Fruit fly (Drosophila melanogaster) whole organism, embryonic: Measurements from ENCODE around the gene put.

ENCODE experiments used
- Bgb ChIP-seq: fragments of 200-800 bp; sonication (Bioruptor generic); IDR thresholded peaks from 2 replicates; pipeline ENCODE4 v1.3.6; 2022; ENCODE audit warnings: missing biosample characterization, missing genetic modification characterization; ENCODE audit not compliant: partially characterized antibody
- CG10321 ChIP-seq: fragments of 200-800 bp; sonication (Bioruptor generic); IDR thresholded peaks from 2 replicates; pipeline ENCODE4 v1.3.6; 2022; ENCODE audit warnings: missing biosample characterization, missing genetic modification characterization
- CG10462 ChIP-seq: fragments of 200-800 bp; sonication (Bioruptor generic); optimal IDR thresholded peaks from 2 replicates; lab custom pipeline; 2016; ENCODE audit warnings: missing biosample characterization, missing genetic modification characterization
- CG11085 ChIP-seq: fragments of 200-800 bp; sonication (Bioruptor generic); IDR thresholded peaks from 2 replicates; pipeline ENCODE4 v1.3.6; 2022; ENCODE audit warnings: missing biosample characterization, missing genetic modification characterization
- CG11695 ChIP-seq: fragments of 200-800 bp; sonication (Bioruptor generic); IDR thresholded peaks from 3 replicates; pipeline ENCODE4 v1.3.6; 2022; ENCODE audit warnings: missing biosample characterization, missing genetic modification characterization
- CG12219 ChIP-seq: fragments of 200-800 bp; sonication (Bioruptor generic); optimal IDR thresholded peaks from 3 replicates; lab custom pipeline; 2018; ENCODE audit warnings: missing biosample characterization, mild to moderate bottlenecking, missing genetic modification characterization
- CG12769 ChIP-seq: fragments of 200-800 bp; sonication (Bioruptor generic); optimal IDR thresholded peaks from 2 replicates; lab custom pipeline; 2019; ENCODE audit warnings: missing biosample characterization, mild to moderate bottlenecking, missing genetic modification characterization, moderate library complexity
- CG13775 ChIP-seq: fragments of 200-800 bp; sonication (Bioruptor generic); optimal IDR thresholded peaks from 3 replicates; lab custom pipeline; 2017; ENCODE audit warnings: missing biosample characterization, mild to moderate bottlenecking, missing genetic modification characterization
- CG1602 ChIP-seq: fragments of 200-800 bp; sonication (Bioruptor generic); optimal IDR thresholded peaks from 3 replicates; lab custom pipeline; 2016; ENCODE audit warnings: missing biosample characterization, missing genetic modification characterization
- CG16813 ChIP-seq: fragments of 200-800 bp; sonication (Bioruptor generic); IDR thresholded peaks from 3 replicates; pipeline ENCODE4 v1.3.6; 2022; ENCODE audit warnings: missing biosample characterization, missing genetic modification characterization; ENCODE audit not compliant: partially characterized antibody
- CG16815 ChIP-seq: fragments of 200-800 bp; sonication (Bioruptor generic); optimal IDR thresholded peaks from 3 replicates; lab custom pipeline; 2017; ENCODE audit warnings: missing biosample characterization, mild to moderate bottlenecking, missing genetic modification characterization
- CG17829 ChIP-seq: fragments of 200-800 bp; optimal IDR thresholded peaks from 2 replicates; lab custom pipeline; 2019; ENCODE audit warnings: missing biosample characterization, mild to moderate bottlenecking, missing genetic modification characterization, moderate library complexity
- CG18476 ChIP-seq: fragments of 200-800 bp; sonication (Bioruptor generic); optimal IDR thresholded peaks from 2 replicates; lab custom pipeline; 2016; ENCODE audit warnings: missing biosample characterization, mild to moderate bottlenecking, missing genetic modification characterization
- CG18599 ChIP-seq: fragments of 200-800 bp; sonication (Bioruptor generic); optimal IDR thresholded peaks from 3 replicates; lab custom pipeline; 2017; ENCODE audit warnings: missing biosample characterization, missing genetic modification characterization, mild to moderate bottlenecking, moderate library complexity, missing genetic modification reagents
- CG18619 ChIP-seq: fragments of 200-800 bp; sonication (Bioruptor generic); optimal IDR thresholded peaks from 3 replicates; lab custom pipeline; 2017; ENCODE audit warnings: missing biosample characterization, mild to moderate bottlenecking, missing genetic modification characterization
- CG2129 ChIP-seq: fragments of 200-800 bp; sonication (Bioruptor generic); IDR thresholded peaks from 2 replicates; pipeline ENCODE4 v1.3.6; 2022; ENCODE audit warnings: missing biosample characterization, missing genetic modification characterization; ENCODE audit not compliant: partially characterized antibody
- CG2712 ChIP-seq: fragments of 200-800 bp; optimal IDR thresholded peaks from 3 replicates; lab custom pipeline; 2019; ENCODE audit warnings: missing biosample characterization, mild to moderate bottlenecking, missing genetic modification characterization, moderate library complexity
- CG30020 ChIP-seq: fragments of 200-800 bp; optimal IDR thresholded peaks from 2 replicates; lab custom pipeline; 2019; ENCODE audit warnings: missing biosample characterization, mild to moderate bottlenecking, missing genetic modification characterization, moderate library complexity
- CG7556 ChIP-seq: fragments of 200-800 bp; sonication (Bioruptor generic); optimal IDR thresholded peaks from 2 replicates; lab custom pipeline; 2017; ENCODE audit warnings: missing biosample characterization, mild to moderate bottlenecking, missing genetic modification characterization
- CG7786 ChIP-seq: fragments of 200-800 bp; sonication (Bioruptor generic); optimal IDR thresholded peaks from 2 replicates; lab custom pipeline; 2016; ENCODE audit warnings: missing biosample characterization, missing genetic modification characterization
- CG8290 ChIP-seq, 3 experiments: fragments of 200-800 bp; sonication (Bioruptor generic); optimal IDR thresholded peaks; 2 replicates each; lab custom pipeline; 2016 to 2019; ENCODE audit warnings: missing biosample characterization in 3 of 3, missing genetic modification characterization in 3 of 3, mild to moderate bottlenecking in 2 of 3, moderate library complexity in 1 of 3
- CG8924 ChIP-seq: fragments of 200-800 bp; optimal IDR thresholded peaks from 3 replicates; lab custom pipeline; 2019; ENCODE audit warnings: missing biosample characterization, mild to moderate bottlenecking, missing genetic modification characterization, moderate library complexity
- CG9609 ChIP-seq: fragments of 200-800 bp; sonication (Bioruptor generic); optimal IDR thresholded peaks from 3 replicates; lab custom pipeline; 2016; ENCODE audit warnings: missing biosample characterization, missing genetic modification characterization
- CG9932 ChIP-seq: fragments of 200-800 bp; sonication (Bioruptor generic); IDR thresholded peaks from 2 replicates; pipeline ENCODE4 v1.3.6; 2022; ENCODE audit warnings: missing biosample characterization, missing genetic modification characterization
- CoRest ChIP-seq: fragments of 200-800 bp; sonication (Bioruptor generic); optimal IDR thresholded peaks from 3 replicates; lab custom pipeline; 2018; ENCODE audit warnings: missing biosample characterization, mild to moderate bottlenecking, missing genetic modification characterization, moderate library complexity
- Dek ChIP-seq: fragments of 200-800 bp; sonication (Bioruptor generic); optimal IDR thresholded peaks from 3 replicates; lab custom pipeline; 2019; ENCODE audit warnings: missing biosample characterization, mild to moderate bottlenecking, missing genetic modification characterization, moderate library complexity
- Fer1 ChIP-seq: fragments of 200-800 bp; sonication (Bioruptor generic); optimal IDR thresholded peaks from 2 replicates; lab custom pipeline; 2017; ENCODE audit warnings: missing biosample characterization, mild to moderate bottlenecking, missing genetic modification characterization
- Fer2 ChIP-seq: fragments of 200-800 bp; sonication (Bioruptor generic); optimal IDR thresholded peaks from 2 replicates; lab custom pipeline; 2018; ENCODE audit warnings: missing biosample characterization, mild to moderate bottlenecking, missing genetic modification characterization, moderate library complexity
- GATAe ChIP-seq: fragments of 200-800 bp; sonication (Bioruptor generic); conservative IDR thresholded peaks from 2 replicates; pipeline ENCODE4 v1.3.6; 2022; ENCODE audit warnings: missing biosample characterization, missing genetic modification characterization
- Mes4 ChIP-seq: fragments of 200-800 bp; sonication (Bioruptor generic); optimal IDR thresholded peaks from 2 replicates; lab custom pipeline; 2016; ENCODE audit warnings: missing biosample characterization, missing genetic modification characterization
- NC2β ChIP-seq: fragments of 200-800 bp; sonication (Bioruptor generic); optimal IDR thresholded peaks from 2 replicates; lab custom pipeline; 2016; ENCODE audit warnings: missing biosample characterization, missing genetic modification characterization
- Spps ChIP-seq: fragments of 200-800 bp; sonication (Bioruptor generic); optimal IDR thresholded peaks from 2 replicates; lab custom pipeline; 2018; ENCODE audit warnings: missing biosample characterization, mild to moderate bottlenecking, missing genetic modification characterization
- TFAM ChIP-seq: fragments of 200-800 bp; sonication (Bioruptor generic); optimal IDR thresholded peaks from 2 replicates; lab custom pipeline; 2017; ENCODE audit warnings: missing biosample characterization, missing genetic modification characterization, inconsistent platforms
- Usf ChIP-seq: fragments of 200-800 bp; sonication (Bioruptor generic); optimal IDR thresholded peaks from 2 replicates; lab custom pipeline; 2017; ENCODE audit warnings: missing genotype, missing biosample characterization, missing genetic modification characterization
- al ChIP-seq: fragments of 200-800 bp; sonication (Bioruptor generic); IDR thresholded peaks from 2 replicates; pipeline ENCODE4 v1.3.6; 2022; ENCODE audit warnings: missing biosample characterization, missing genetic modification characterization
- az2 ChIP-seq: fragments of 200-800 bp; sonication (Bioruptor generic); optimal IDR thresholded peaks from 3 replicates; lab custom pipeline; 2016; ENCODE audit warnings: missing biosample characterization, missing genetic modification characterization
- chinmo ChIP-seq: fragments of 200-800 bp; sonication (Bioruptor generic); IDR thresholded peaks from 4 replicates; pipeline ENCODE4 v1.3.6; 2022; ENCODE audit warnings: missing biosample characterization, missing genetic modification characterization; ENCODE audit not compliant: partially characterized antibody
- dimm ChIP-seq: fragments of 200-800 bp; sonication (Bioruptor generic); IDR thresholded peaks from 2 replicates; pipeline ENCODE4 v1.3.6; 2022; ENCODE audit warnings: missing biosample characterization, missing genetic modification characterization
- dysf ChIP-seq: fragments of 200-800 bp; sonication (Bioruptor generic); IDR thresholded peaks from 3 replicates; pipeline ENCODE4 v1.3.6; 2022; ENCODE audit warnings: missing biosample characterization, missing genetic modification characterization
- jumu ChIP-seq: fragments of 200-800 bp; sonication (Bioruptor generic); optimal IDR thresholded peaks from 3 replicates; lab custom pipeline; 2016; ENCODE audit warnings: missing biosample characterization, missing genetic modification characterization
- kay ChIP-seq: fragments of 200-800 bp; sonication (Bioruptor generic); optimal IDR thresholded peaks from 2 replicates; lab custom pipeline; 2016; ENCODE audit warnings: missing biosample characterization, missing genetic modification characterization
- onecut ChIP-seq: fragments of 200-800 bp; sonication (Bioruptor generic); IDR thresholded peaks from 2 replicates; pipeline ENCODE4 v1.3.6; 2022; ENCODE audit warnings: missing biosample characterization, missing genetic modification characterization
- peb ChIP-seq: fragments of 200-800 bp; sonication (Bioruptor generic); IDR thresholded peaks from 2 replicates; pipeline ENCODE4 v1.3.6; 2022; ENCODE audit warnings: missing biosample characterization, missing genetic modification characterization
- pzg ChIP-seq: fragments of 200-800 bp; sonication (Bioruptor generic); optimal IDR thresholded peaks from 3 replicates; lab custom pipeline; 2018; ENCODE audit warnings: missing biosample characterization, mild to moderate bottlenecking, missing genetic modification characterization, moderate library complexity
- ranshi ChIP-seq: fragments of 200-800 bp; sonication (Bioruptor generic); IDR thresholded peaks from 2 replicates; pipeline ENCODE4 v1.3.6; 2022; ENCODE audit warnings: missing biosample characterization, missing genetic modification characterization
- schlank ChIP-seq: fragments of 200-800 bp; sonication (Bioruptor generic); optimal IDR thresholded peaks from 2 replicates; lab custom pipeline; 2018; ENCODE audit warnings: missing biosample characterization, mild to moderate bottlenecking, missing genetic modification characterization
- scrt ChIP-seq: fragments of 200-800 bp; sonication (Bioruptor generic); optimal IDR thresholded peaks from 2 replicates; lab custom pipeline; 2018; ENCODE audit warnings: missing biosample characterization, mild to moderate bottlenecking, missing genetic modification characterization, moderate library complexity
- tap ChIP-seq: fragments of 200-800 bp; optimal IDR thresholded peaks from 3 replicates; lab custom pipeline; 2019; ENCODE audit warnings: missing biosample characterization, mild to moderate bottlenecking, missing genetic modification characterization, moderate library complexity
- twi ChIP-seq: fragments of 200-800 bp; optimal IDR thresholded peaks from 2 replicates; lab custom pipeline; 2019; ENCODE audit warnings: missing biosample characterization, mild to moderate bottlenecking, missing genetic modification characterization, moderate library complexity
- zf30C ChIP-seq: fragments of 200-800 bp; sonication (Bioruptor generic); optimal IDR thresholded peaks from 3 replicates; lab custom pipeline; 2018; ENCODE audit warnings: missing biosample characterization, mild to moderate bottlenecking, missing genetic modification characterization

put gene

DNA sequence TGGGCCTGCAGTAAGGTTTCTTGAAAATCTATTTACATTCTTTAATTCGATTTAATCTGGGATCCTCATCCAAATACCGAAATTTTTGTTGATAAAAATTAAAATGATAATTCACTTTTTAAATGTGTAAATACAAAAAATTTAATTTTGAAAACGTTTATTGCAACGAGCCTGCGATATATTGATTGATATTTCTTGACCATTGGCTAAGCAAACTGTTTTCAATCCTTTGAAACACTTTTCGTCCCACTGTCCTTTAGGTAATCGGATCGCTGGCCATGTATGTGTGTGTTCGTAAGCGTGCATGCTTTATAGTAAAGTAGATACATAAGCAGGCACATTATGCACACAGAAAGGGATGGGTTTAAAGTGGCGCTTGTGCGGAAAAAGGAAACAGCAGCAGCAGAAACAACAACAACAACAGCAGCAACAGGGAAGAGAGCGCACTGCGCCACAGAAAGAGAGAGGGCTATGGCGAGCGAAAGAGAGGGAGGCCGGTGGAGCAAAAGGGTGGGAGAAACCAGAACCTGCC lies 1.3 kb downstream of the put start (continued):
- TF ChIP-seq CG8290 (GFP tag; optimal IDR thresholded peaks at IDR 0.05; lab: Kevin White, UChicago) (no peak), CG8290 (tag; optimal IDR thresholded peaks at IDR 0.05; lab: Kevin White, UChicago) (no peak), CG18476 (GFP tag; lab: Kevin White, UChicago) (no peak), Mes4 (GFP tag; lab: Kevin White, UChicago) (peak; percentile 12), jumu (GFP tag; lab: Kevin White, UChicago) (peak; percentile 15), CG8924 (peak; percentile 38), al (no peak), CG7556 (GFP tag; lab: Kevin White, UChicago) (peak; percentile 79), onecut (GFP tag; lab: Robert Waterston, UW) (no peak), chinmo (GFP tag; lab: Robert Waterston, UW) (peak; percentile 42; the same call in 1 of the 4 replicates), CG2712 (tag; lab: Kevin White, UChicago) (peak; percentile 84), CG16815 (GFP tag; lab: Kevin White, UChicago) (peak; percentile 78), CG9932 (GFP tag; lab: Robert Waterston, UW) (no peak), CG7786 (GFP tag; lab: Kevin White, UChicago) (peak; percentile 38), dysf (no peak; the same call in 2 of the 3 replicates), Dek (no peak), NC2β (no peak), pzg (no peak), kay (GFP tag; lab: Kevin White, UChicago) (peak; percentile 20), CG18599 (GFP tag; lab: Kevin White, UChicago) (no peak), scrt (GFP tag; lab: Kevin White, UChicago) (peak; percentile 10), Fer1 (GFP tag; lab: Kevin White, UChicago) (no peak), CG9609 (GFP tag; lab: Kevin White, UChicago) (peak; percentile 52), CG16813 (GFP tag; lab: Robert Waterston, UW) (no peak; the same call in 2 of the 3 replicates), peb (GFP tag; lab: Robert Waterston, UW) (peak; percentile 13; the same call in 1 of the 2 replicates), GATAe (no peak), CG18619 (GFP tag; lab: Kevin White, UChicago) (peak; percentile 15), schlank (tag; lab: Kevin White, UChicago) (no peak), Bgb (GFP tag; lab: Robert Waterston, UW) (no peak), Fer2 (tag; lab: Kevin White, UChicago) (no peak), CG10462 (GFP tag; lab: Kevin White, UChicago) (no peak), TFAM (GFP tag; lab: Kevin White, UChicago) (no peak), CG13775 (GFP tag; lab: Kevin White, UChicago) (peak; percentile 63), CG12769 (tag; lab: Kevin White, UChicago) (no peak), Usf (GFP tag; lab: Kevin White, UChicago) (peak; percentile 26), ranshi (GFP tag; lab: Robert Waterston, UW) (no peak), az2 (peak; percentile 61), CG1602 (GFP tag; lab: Kevin White, UChicago) (peak; percentile 64), tap (no peak), CG12219 (peak; percentile 45), CG17829 (peak; percentile 73), CG30020 (no peak), CG11085 (GFP tag; lab: Robert Waterston, UW) (no peak), CoRest (tag; lab: Kevin White, UChicago) (peak; percentile 47), zf30C (no peak), CG2129 (GFP tag; lab: Robert Waterston, UW) (no peak), dimm (GFP tag; lab: Robert Waterston, UW) (no peak), CG10321 (GFP tag; lab: Robert Waterston, UW) (no peak), CG11695 (no peak; the same call in 2 of the 3 replicates), twi (tag; lab: Kevin White, UChicago) (peak; percentile 11), Spps (tag; lab: Kevin White, UChicago) (peak; percentile 23)
